Worm (Caenorhabditis elegans) whole organism, late embryonic: ENCODE results near the gene F54B3.2.

Experiments used
- ceh-19 ChIP-seq: fragments of 200-800 bp; sonication (Bioruptor generic); optimal IDR thresholded peaks from 2 replicates; lab custom pipeline; 2018; ENCODE audit warnings: mild to moderate bottlenecking, missing genetic modification characterization, missing compliant biosample characterization
- ceh-9 ChIP-seq: sonication (generic microtip); optimal IDR thresholded peaks from 2 replicates; lab custom pipeline; 2016; ENCODE audit warnings: mild to moderate bottlenecking, missing genetic modification characterization, inconsistent platforms, missing compliant biosample characterization
- elt-2 ChIP-seq: sonication (generic microtip); optimal IDR thresholded peaks from 2 replicates; lab custom pipeline; 2016; ENCODE audit warnings: missing genetic modification reagents, missing genetic modification characterization, missing compliant biosample characterization
- nfya-1 ChIP-seq: sonication (generic microtip); optimal IDR thresholded peaks from 2 replicates; lab custom pipeline; 2017; ENCODE audit warnings: missing genetic modification characterization, mild to moderate bottlenecking, missing compliant biosample characterization, antibody characterized with exemption, moderate library complexity
- pat-9 ChIP-seq: fragments of 200-800 bp; sonication (Bioruptor generic); optimal IDR thresholded peaks from 2 replicates; lab custom pipeline; 2018; ENCODE audit warnings: mild to moderate bottlenecking, missing genetic modification characterization, moderate library complexity, missing compliant biosample characterization
- pax-1 ChIP-seq: fragments of 150-350 bp; optimal IDR thresholded peaks from 2 replicates; lab custom pipeline; 2014; ENCODE audit warnings: missing biosample characterization, missing genetic modification characterization
- unc-42 ChIP-seq: sonication (generic microtip); optimal IDR thresholded peaks from 2 replicates; lab custom pipeline; 2016; ENCODE audit warnings: missing genotype, missing genetic modification characterization, missing compliant biosample characterization
- unc-55 ChIP-seq: sonication (generic microtip); optimal IDR thresholded peaks from 2 replicates; lab custom pipeline; 2017; ENCODE audit warnings: missing biosample characterization, missing genetic modification reagents, missing genetic modification characterization

DNA sequence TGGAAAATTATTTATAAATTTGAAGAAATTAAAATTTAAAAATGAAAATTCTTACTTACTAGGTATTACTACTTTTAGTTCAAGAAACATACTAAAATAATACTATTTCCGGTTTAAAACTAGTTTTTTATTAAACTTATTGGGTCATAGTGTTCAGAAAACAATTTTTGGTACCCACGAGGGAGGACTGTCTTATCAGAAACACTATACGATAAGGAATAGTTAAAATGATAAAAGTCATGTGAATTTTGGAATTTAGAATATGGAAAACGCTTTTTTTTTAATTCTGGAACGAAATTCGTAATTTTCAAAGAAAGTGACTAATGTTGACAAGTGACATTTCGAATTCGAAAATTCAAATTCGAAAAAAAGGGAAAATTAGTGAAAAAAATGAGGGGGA, 11.7 kb upstream of the F54B3.2 start:
- no peak for TF ChIP-seq pax-1 (tag; lab: Kevin White, UChicago)
- no peak for TF ChIP-seq ceh-19 (GFP tag; lab: Kevin White, UChicago)
- TF ChIP-seq pat-9 = no peak
- TF ChIP-seq unc-42 = no peak
- TF ChIP-seq ceh-9 (tag; lab: Kevin White, UChicago) = no peak
- no peak for TF ChIP-seq unc-55 (GFP tag; lab: Kevin White, UChicago)
- TF ChIP-seq elt-2 (tag; lab: Kevin White, UChicago) = no peak
- no peak for TF ChIP-seq nfya-1 (tag; lab: Kevin White, UChicago)
